Worm (Caenorhabditis elegans): ENCODE measurements around the gene lmbr-1.

ce11 chrIII:8331211-8331610 is 40.8 kb upstream of the lmbr-1 start, which contains the start of gene iglr-2:
- TF ChIP-seq Y55F3AM.14 (GFP tag; optimal IDR thresholded peaks at IDR 0.05) (no peak), dmd-4 (tag; optimal IDR thresholded peaks at IDR 0.05) (no peak), nhr-6 (tag; optimal IDR thresholded peaks at IDR 0.05) (no peak), skn-1 (tag; optimal IDR thresholded peaks at IDR 0.05) (no peak), snpc-4 (tag; optimal IDR thresholded peaks at IDR 0.05) (no peak), unc-62 (GFP tag; optimal IDR thresholded peaks at IDR 0.05) (no peak), egl-27 (tag; optimal IDR thresholded peaks at IDR 0.05) (no peak), unc-39 (tag; optimal IDR thresholded peaks at IDR 0.05) (no peak), nhr-129 (tag; optimal IDR thresholded peaks at IDR 0.05) (no peak)
